Worm (Caenorhabditis elegans): ENCODE results near the gene C28A5.6.

Gene C28A5.6

ce11 chrIII:4391319-4391718 is 38.0 kb downstream of the C28A5.6 start:
- TF ChIP-seq ets-4 (GFP tag; optimal IDR thresholded peaks at IDR 0.05), result no peak
- TF ChIP-seq let-607 (tag; optimal IDR thresholded peaks at IDR 0.05), result no peak
- no peak for TF ChIP-seq snpc-1.3 (tag; optimal IDR thresholded peaks at IDR 0.05; ENCODE audit: insufficient read depth)
- TF ChIP-seq hlh-26 (GFP tag; conservative IDR thresholded peaks at IDR 0.05), result no peak
- TF ChIP-seq ceh-79 (tag; optimal IDR thresholded peaks at IDR 0.05), result no peak
- no peak for TF ChIP-seq madf-3 (GFP tag; IDR thresholded peaks at IDR 0.05)
- TF ChIP-seq mel-28 (tag; optimal IDR thresholded peaks at IDR 0.05; ENCODE audit: borderline replicate concordance), result no peak
- TF ChIP-seq nhr-90 (tag; optimal IDR thresholded peaks at IDR 0.05), result no peak
- no peak for TF ChIP-seq efl-1 (GFP tag; optimal IDR thresholded peaks at IDR 0.05)
- no peak for TF ChIP-seq repo-1 (tag; optimal IDR thresholded peaks at IDR 0.05)
- TF ChIP-seq Y53G8AR.9 (GFP tag; conservative IDR thresholded peaks at IDR 0.05), result no peak
- TF ChIP-seq F33H1.4 (GFP tag; IDR thresholded peaks at IDR 0.05), result no peak
- TF ChIP-seq K11D2.4 (GFP tag; IDR thresholded peaks at IDR 0.05), result no peak
- no peak for TF ChIP-seq T26A5.8 (tag; optimal IDR thresholded peaks at IDR 0.05)
- TF ChIP-seq rpc-1 (optimal IDR thresholded peaks at IDR 0.05), result no peak
- TF ChIP-seq rpc-1 (tag; optimal IDR thresholded peaks at IDR 0.05), result no peak
- TF ChIP-seq lir-1 (GFP tag; conservative IDR thresholded peaks at IDR 0.05), result no peak
- TF ChIP-seq egl-44 (GFP tag; IDR thresholded peaks at IDR 0.05), result no peak
- TF ChIP-seq hsf-1 (GFP tag; IDR thresholded peaks at IDR 0.05), result no peak

- TF ChIP-seq attf-5 (GFP tag; optimal IDR thresholded peaks at IDR 0.05) (no peak), mcd-1 (GFP tag; IDR thresholded peaks at IDR 0.05) (no peak), unc-62 (GFP tag; optimal IDR thresholded peaks at IDR 0.05) (no peak), lin-40 (tag; optimal IDR thresholded peaks at IDR 0.05) (no peak), cebp-2 (GFP tag; IDR thresholded peaks at IDR 0.05) (no peak), Y95B8A.8 (GFP tag; IDR thresholded peaks at IDR 0.05) (no peak), madf-3 (GFP tag; IDR thresholded peaks at IDR 0.05) (no peak), egl-18 (GFP tag; IDR thresholded peaks at IDR 0.05) (no peak), nfya-1 (tag; optimal IDR thresholded peaks at IDR 0.05; ENCODE audit: borderline replicate concordance, insufficient read depth) (no peak), lir-1 (GFP tag; conservative IDR thresholded peaks at IDR 0.05) (no peak), madf-6 (GFP tag; IDR thresholded peaks at IDR 0.05) (no peak), ztf-18 (tag; optimal IDR thresholded peaks at IDR 0.05) (no peak), hsf-1 (GFP tag; IDR thresholded peaks at IDR 0.05) (no peak), dpl-1 (GFP tag; optimal IDR thresholded peaks at IDR 0.05) (no peak), F39B2.1 (GFP tag; IDR thresholded peaks at IDR 0.05) (no peak), fkh-3 (tag; optimal IDR thresholded peaks at IDR 0.05) (no peak)
These were observed 38.9 kb downstream of the C28A5.6 start for ce11 chrIII:4390421-4390820.

ce11 chrIII:4384487-4384886 is 44.8 kb downstream of the C28A5.6 start, which contains the start of gene pals-28:
Gene pals-28, plus strand, starts transcription at chrIII:4384787.
- no peak for TF ChIP-seq zim-3 (tag; optimal IDR thresholded peaks at IDR 0.05)
- no peak for TF ChIP-seq efl-1 (GFP tag; optimal IDR thresholded peaks at IDR 0.05)
- no peak for TF ChIP-seq lin-35 (GFP tag; optimal IDR thresholded peaks at IDR 0.05)
- TF ChIP-seq unc-62 (GFP tag; optimal IDR thresholded peaks at IDR 0.05), result no peak
- no peak for TF ChIP-seq dpl-1 (GFP tag; optimal IDR thresholded peaks at IDR 0.05)
- no peak for TF ChIP-seq F10E7.11 (tag; optimal IDR thresholded peaks at IDR 0.05)
- no peak for TF ChIP-seq K11D2.4 (GFP tag; IDR thresholded peaks at IDR 0.05)
- no peak for TF ChIP-seq B0336.3 (GFP tag; IDR thresholded peaks at IDR 0.05)
- no peak for TF ChIP-seq lin-54 (GFP tag; optimal IDR thresholded peaks at IDR 0.05)
- TF ChIP-seq bed-1 (GFP tag; IDR thresholded peaks at IDR 0.05), result no peak
- TF ChIP-seq aptf-2 (GFP tag; conservative IDR thresholded peaks at IDR 0.05), result no peak
- no peak for TF ChIP-seq madf-10 (tag; optimal IDR thresholded peaks at IDR 0.05)
- no peak for TF ChIP-seq madf-8 (GFP tag; conservative IDR thresholded peaks at IDR 0.05)
- no peak for TF ChIP-seq repo-1 (tag; optimal IDR thresholded peaks at IDR 0.05)
- TF ChIP-seq Y95B8A.8 (GFP tag; IDR thresholded peaks at IDR 0.05), result no peak
- TF ChIP-seq lin-26 (GFP tag; IDR thresholded peaks at IDR 0.05), result no peak
